Worm (Caenorhabditis elegans) whole organism, L4 larva: ENCODE measurements around the gene szy-20.

Experiments used
- F26F4.8 ChIP-seq: fragments of 200-800 bp; sonication (Bioruptor generic); conservative IDR thresholded peaks from 2 replicates; pipeline ENCODE4 v1.3.6; 2022; ENCODE audit warnings: missing genetic modification characterization, missing compliant biosample characterization
- aha-1 ChIP-seq: fragments of 150-350 bp; peaks from one replicate; lab custom pipeline; 2014; ENCODE audit warnings: missing biosample characterization, missing genetic modification characterization
- ceh-20 ChIP-seq: fragments of 200-800 bp; sonication (Bioruptor generic); IDR thresholded peaks from 2 replicates; pipeline ENCODE4 v1.3.6; 2022; ENCODE audit warnings: missing genetic modification reagents, missing genetic modification characterization, missing compliant biosample characterization
- ces-1 ChIP-seq: fragments of 150-350 bp; sonication (generic microtip); optimal IDR thresholded peaks from 4 replicates; lab custom pipeline; 2014; ENCODE audit warnings: missing biosample characterization, missing genetic modification reagents, missing genetic modification characterization
- daf-16 ChIP-seq, 3 experiments: sonication (generic microtip); optimal IDR thresholded peaks; 2 replicates each; lab custom pipeline; 2016 to 2017; ENCODE audit warnings: missing genetic modification characterization in 3 of 3, missing genetic modification reagents in 3 of 3, mild to moderate bottlenecking in 2 of 3, missing compliant biosample characterization in 2 of 3, missing biosample characterization in 1 of 3, moderate library complexity in 1 of 3
- daf-19 ChIP-seq: fragments of 200-800 bp; sonication (Bioruptor generic); conservative IDR thresholded peaks from 2 replicates; pipeline ENCODE4 v1.3.6; 2022; ENCODE audit warnings: missing genetic modification characterization, missing compliant biosample characterization
- egl-27 ChIP-seq: sonication (generic microtip); optimal IDR thresholded peaks from 3 replicates; lab custom pipeline; 2017; ENCODE audit warnings: missing biosample characterization, missing genetic modification reagents, missing genetic modification characterization
- fos-1 ChIP-seq: fragments of 150-350 bp; optimal IDR thresholded peaks from 2 replicates; lab custom pipeline; 2014; ENCODE audit warnings: missing biosample characterization, missing genetic modification characterization
- gei-8 ChIP-seq: fragments of 200-800 bp; sonication (Bioruptor generic); optimal IDR thresholded peaks from 2 replicates; lab custom pipeline; 2018; ENCODE audit warnings: mild to moderate bottlenecking, missing genetic modification characterization, missing compliant biosample characterization
- lin-39 ChIP-seq: fragments of 150-350 bp; optimal IDR thresholded peaks from 2 replicates; lab custom pipeline; 2014; ENCODE audit warnings: missing biosample characterization, missing genetic modification reagents, missing genetic modification characterization
- mxl-2 ChIP-seq: fragments of 200-800 bp; sonication (Bioruptor generic); conservative IDR thresholded peaks from 2 replicates; pipeline ENCODE4 v1.3.6; 2022; ENCODE audit warnings: missing genetic modification reagents, missing genetic modification characterization, missing compliant biosample characterization
- nhr-28 ChIP-seq: fragments of 150-350 bp; optimal IDR thresholded peaks from 2 replicates; lab custom pipeline; 2014; ENCODE audit warnings: missing biosample characterization, missing genetic modification characterization
- nhr-77 ChIP-seq: fragments of 150-350 bp; optimal IDR thresholded peaks from 2 replicates; lab custom pipeline; 2014; ENCODE audit warnings: missing biosample characterization, missing genetic modification characterization
- pqm-1 ChIP-seq: sonication (generic microtip); optimal IDR thresholded peaks from 2 replicates; lab custom pipeline; 2017; ENCODE audit warnings: missing biosample characterization, missing genetic modification characterization
- skn-1 ChIP-seq: fragments of 150-350 bp; optimal IDR thresholded peaks from 2 replicates; lab custom pipeline; 2014; ENCODE audit warnings: missing biosample characterization, missing genetic modification characterization

The szy-20 gene

ce11 chrII:8921456-8921855, 47.7 kb downstream of the szy-20 start:
- no peak for TF ChIP-seq skn-1 (tag; lab: Kevin White, UChicago)
- no peak for TF ChIP-seq lin-39
- no peak for TF ChIP-seq ceh-20
- TF ChIP-seq aha-1 (tag; lab: Kevin White, UChicago) = peak; percentile 89

DNA sequence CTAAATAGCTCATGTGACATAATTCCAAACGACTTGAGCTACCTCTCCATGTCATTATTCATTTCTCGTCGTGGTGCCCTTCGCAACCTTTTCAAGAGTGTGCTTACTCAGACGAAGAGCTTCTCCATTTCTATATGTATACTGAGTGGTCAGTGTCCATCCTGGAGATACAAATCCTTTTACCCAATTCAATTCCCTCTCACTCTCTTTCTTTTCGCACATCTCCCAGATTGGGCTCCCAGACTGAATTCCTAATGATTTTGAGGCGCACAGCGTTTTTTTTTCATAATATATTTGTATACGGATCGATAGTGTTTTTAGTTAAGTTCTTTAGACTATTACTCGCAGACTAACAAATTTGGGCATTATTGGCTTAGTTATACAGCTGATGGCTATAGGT, 48.2 kb downstream of the szy-20 start:
- no peak for TF ChIP-seq gei-8
- no peak for TF ChIP-seq daf-19 (GFP tag; lab: Robert Waterston, UW)
- TF ChIP-seq ces-1 (GFP tag; lab: Kevin White, UChicago) = peak; percentile 3
- TF ChIP-seq fos-1 (tag; lab: Kevin White, UChicago) = no peak

DNA sequence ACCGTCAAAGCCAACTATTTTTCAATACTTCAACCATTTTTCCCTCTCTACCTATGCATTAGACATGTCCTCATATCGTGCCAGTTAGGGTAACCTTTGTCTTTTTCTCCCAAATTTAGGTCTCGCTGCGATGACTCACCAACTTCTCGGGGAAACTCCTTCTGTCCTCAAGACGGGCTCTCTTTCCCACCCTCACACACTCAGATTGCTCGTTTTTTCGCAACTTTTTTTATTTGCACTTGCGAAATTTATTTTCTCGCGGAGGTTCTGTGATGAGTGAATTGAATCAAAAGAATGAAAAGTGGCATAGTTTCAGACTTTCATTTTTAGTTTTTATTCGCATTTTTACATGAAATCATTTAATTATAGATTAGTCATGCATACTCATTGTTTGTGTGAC, 48.8 kb downstream of the szy-20 start:
- no peak for TF ChIP-seq egl-27 (tag; lab: Kevin White, UChicago)
- TF ChIP-seq, all 104 proteins: peak for 0

DNA sequence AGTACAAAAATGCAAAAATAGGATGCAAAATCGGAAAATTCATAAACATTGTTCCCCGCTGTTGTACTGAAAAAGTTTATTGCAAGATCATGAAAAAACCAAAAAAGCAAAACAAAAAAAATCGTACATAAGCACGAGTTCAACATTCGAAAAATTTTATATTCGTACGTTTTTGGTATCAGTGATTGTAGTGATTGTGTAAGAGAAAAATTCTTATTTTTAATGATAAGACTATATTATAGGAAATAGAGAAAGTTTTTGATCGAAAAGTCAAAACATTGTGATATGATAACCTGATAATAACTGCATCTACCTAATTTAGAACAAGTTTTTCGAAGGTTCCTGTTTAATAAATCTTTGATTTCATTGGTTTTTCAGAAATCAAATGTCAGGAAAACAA, 51.8 kb downstream of the szy-20 start:
- TF ChIP-seq pqm-1 = peak; percentile 6
- TF ChIP-seq daf-16 (GFP tag; optimal IDR thresholded peaks at IDR 0.05; lab: Kevin White, UChicago) = no peak
- TF ChIP-seq daf-16 (tag; optimal IDR thresholded peaks at IDR 0.05; lab: Kevin White, UChicago) = peak; percentile 54
- no peak for TF ChIP-seq F26F4.8 (GFP tag; lab: Robert Waterston, UW)
- no peak for TF ChIP-seq mxl-2 (GFP tag; lab: Robert Waterston, UW)
- TF ChIP-seq nhr-77 = peak; percentile 19
- TF ChIP-seq nhr-28 (tag; lab: Kevin White, UChicago) = peak; percentile 65
